Worm (Caenorhabditis elegans): ENCODE measurements around the gene scl-2.

DNA sequence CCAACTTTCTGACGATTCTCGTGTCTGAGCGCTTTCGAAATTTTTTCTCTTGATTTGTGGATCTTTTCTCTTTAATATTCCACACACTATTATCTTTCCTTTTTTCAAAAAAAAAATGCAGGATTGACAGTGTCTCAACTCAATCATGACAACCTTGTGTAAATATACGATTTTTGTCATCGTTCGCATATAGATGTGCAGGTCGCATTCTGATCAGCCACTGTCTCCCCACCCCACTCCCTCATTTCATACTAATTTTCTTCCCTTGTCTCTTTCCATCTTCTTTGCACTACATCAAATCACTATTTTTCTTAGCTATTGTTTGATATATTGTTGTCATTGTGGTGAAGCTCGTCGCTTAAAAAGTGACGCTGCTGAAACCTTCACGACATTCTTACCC lies 22.2 kb upstream of the scl-2 start:
- TF ChIP-seq athp-1 (tag; optimal IDR thresholded peaks at IDR 0.05) (peak; percentile 40), egl-18 (GFP tag; IDR thresholded peaks at IDR 0.05) (no peak)
